Worm (Caenorhabditis elegans) whole organism, young adult: ENCODE results near the gene ZC168.2.

Experiments
- K12H6.12 ChIP-seq: fragments of 200-800 bp; sonication (Bioruptor generic); optimal IDR thresholded peaks from 2 replicates; lab custom pipeline; 2018; ENCODE audit warnings: mild to moderate bottlenecking, missing genetic modification characterization, missing compliant biosample characterization
- atf-7 ChIP-seq: sonication (generic microtip); optimal IDR thresholded peaks from 2 replicates; lab custom pipeline; 2017; ENCODE audit warnings: mild to moderate bottlenecking, missing genetic modification characterization, missing compliant biosample characterization
- attf-6 ChIP-seq: fragments of 200-800 bp; sonication (Bioruptor generic); IDR thresholded peaks from 2 replicates; pipeline ENCODE4 v1.3.6; 2022; ENCODE audit warnings: missing genetic modification reagents, missing genetic modification characterization, missing compliant biosample characterization
- ceh-40 ChIP-seq: fragments of 200-800 bp; sonication (Bioruptor generic); IDR thresholded peaks from 2 replicates; pipeline ENCODE4 v1.3.6; 2022; ENCODE audit warnings: missing genetic modification characterization, missing compliant biosample characterization
- fkh-3 ChIP-seq: sonication (generic microtip); optimal IDR thresholded peaks from 2 replicates; lab custom pipeline; 2016; ENCODE audit warnings: mild to moderate bottlenecking, missing genetic modification characterization, missing compliant biosample characterization
- hmg-1.2 ChIP-seq: fragments of 200-800 bp; sonication (Bioruptor generic); IDR thresholded peaks from 2 replicates; pipeline ENCODE4 v1.3.6; 2022; ENCODE audit warnings: missing genetic modification reagents, missing genetic modification characterization, missing compliant biosample characterization
- madf-3 ChIP-seq: fragments of 200-800 bp; sonication (Bioruptor generic); IDR thresholded peaks from 2 replicates; pipeline ENCODE4 v1.3.6; 2022; ENCODE audit warnings: missing genetic modification reagents, missing genetic modification characterization, missing compliant biosample characterization
- mes-4 ChIP-seq: sonication (generic microtip); optimal IDR thresholded peaks from 2 replicates; lab custom pipeline; 2016; ENCODE audit warnings: missing genotype, missing genetic modification characterization, missing compliant biosample characterization
- pbrm-1 ChIP-seq: fragments of 200-800 bp; sonication (Bioruptor generic); IDR thresholded peaks from 2 replicates; pipeline ENCODE4 v1.3.6; 2022; ENCODE audit warnings: missing genetic modification reagents, missing genetic modification characterization, missing compliant biosample characterization
- pha-4 ChIP-seq: fragments of 150-350 bp; sonication (generic microtip); optimal IDR thresholded peaks from 2 replicates; lab custom pipeline; 2014; ENCODE audit warnings: missing biosample characterization, missing genetic modification reagents, missing genetic modification characterization
- sdz-38 ChIP-seq: sonication (generic microtip); optimal IDR thresholded peaks from 2 replicates; lab custom pipeline; 2016; ENCODE audit warnings: missing genotype, missing genetic modification characterization, missing compliant biosample characterization
- unc-62 ChIP-seq: fragments of 150-350 bp; optimal IDR thresholded peaks from 2 replicates; lab custom pipeline; 2014; ENCODE audit warnings: missing biosample characterization, missing genetic modification reagents, missing genetic modification characterization
- ztf-26 ChIP-seq: sonication (generic microtip); optimal IDR thresholded peaks from 2 replicates; lab custom pipeline; 2017; ENCODE audit warnings: missing genetic modification characterization, missing compliant biosample characterization

DNA sequence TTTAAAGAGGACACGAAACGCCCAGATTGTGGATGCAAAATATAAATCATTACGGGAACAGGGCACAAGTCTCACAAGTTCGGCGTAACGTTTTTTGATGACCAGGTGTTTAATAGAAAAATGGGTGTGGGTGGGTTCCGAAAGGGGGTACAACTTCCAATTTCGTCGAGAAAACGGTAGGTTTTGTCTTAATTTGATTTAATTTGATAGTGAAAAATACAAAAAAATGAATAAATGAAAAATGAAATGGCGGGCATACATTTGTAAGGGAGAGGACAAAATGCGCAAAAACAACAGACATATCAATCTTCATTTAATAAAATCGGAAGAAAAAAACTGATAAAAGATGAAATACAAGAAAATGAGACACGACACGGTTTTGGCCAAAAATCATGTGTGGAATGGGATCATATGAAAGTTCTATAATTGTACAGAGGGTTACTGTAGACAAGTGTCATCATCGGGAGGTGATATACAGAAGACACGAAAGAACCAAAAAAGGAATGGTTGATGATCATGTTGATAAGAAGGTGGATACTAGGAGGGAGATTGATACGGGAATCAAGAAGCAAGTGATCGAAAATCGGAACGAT, 25.9 kb upstream of the ZC168.2 start:
- TF ChIP-seq mes-4 (no peak), sdz-38 (tag; lab: Kevin White, UChicago) (no peak), pha-4 (tag; lab: Kevin White, UChicago) (no peak), attf-6 (GFP tag; lab: Robert Waterston, UW) (no peak), K12H6.12 (tag; lab: Kevin White, UChicago) (no peak), ceh-40 (GFP tag; lab: Robert Waterston, UW) (no peak), unc-62 (GFP tag; lab: Kevin White, UChicago) (no peak), fkh-3 (tag; lab: Kevin White, UChicago) (no peak), madf-3 (GFP tag; lab: Robert Waterston, UW) (no peak), atf-7 (tag; lab: Kevin White, UChicago) (no peak), ztf-26 (tag; lab: Kevin White, UChicago) (no peak), pbrm-1 (GFP tag; lab: Robert Waterston, UW) (no peak), hmg-1.2 (no peak)
